Worm (Caenorhabditis elegans): ENCODE data around the gene col-132.

ce11 chrIV:13079119-13079518 lies 11.7 kb downstream of the col-132 start, which contains the start of gene C39E9.8:
- no peak for TF ChIP-seq ref-1 (GFP tag; conservative IDR thresholded peaks at IDR 0.05)
- no peak for TF ChIP-seq med-1 (GFP tag; optimal IDR thresholded peaks at IDR 0.05; ENCODE audit: insufficient read depth)
- no peak for TF ChIP-seq cog-1 (tag; optimal IDR thresholded peaks at IDR 0.05)
- TF ChIP-seq ztf-23 (GFP tag; IDR thresholded peaks at IDR 0.05) = no peak
- TF ChIP-seq ztf-29 (GFP tag; IDR thresholded peaks at IDR 0.05) = no peak
